Fruit fly (Drosophila melanogaster) whole organism, prepupa: ENCODE data around the gene CG15387.

Experiments used
- Blimp-1 ChIP-seq: fragments of 200-800 bp; sonication (Bioruptor generic); optimal IDR thresholded peaks from 3 replicates; lab custom pipeline; 2017; ENCODE audit warnings: missing biosample characterization, missing genetic modification characterization, mild to moderate bottlenecking, moderate library complexity, missing genetic modification reagents
- CG10631 ChIP-seq: fragments of 200-800 bp; sonication (Bioruptor generic); optimal IDR thresholded peaks from 2 replicates; lab custom pipeline; 2016; ENCODE audit warnings: missing biosample characterization, missing genetic modification characterization
- CG3032 ChIP-seq: fragments of 200-800 bp; optimal IDR thresholded peaks from 2 replicates; lab custom pipeline; 2019; ENCODE audit warnings: missing biosample characterization, mild to moderate bottlenecking, missing genetic modification characterization, moderate library complexity
- CG6163 ChIP-seq: fragments of 200-800 bp; sonication (Bioruptor generic); IDR thresholded peaks from 3 replicates; pipeline ENCODE4 v1.3.6; 2022; ENCODE audit warnings: missing biosample characterization, missing genetic modification characterization
- Hr39 ChIP-seq: fragments of 200-800 bp; sonication (Bioruptor generic); optimal IDR thresholded peaks from 2 replicates; lab custom pipeline; 2016; ENCODE audit warnings: missing biosample characterization, missing genetic modification characterization
- Met ChIP-seq: fragments of 200-800 bp; sonication (Bioruptor generic); optimal IDR thresholded peaks from 3 replicates; lab custom pipeline; 2016; ENCODE audit warnings: missing biosample characterization, missing genetic modification characterization
- dsx ChIP-seq: fragments of 200-800 bp; optimal IDR thresholded peaks from 3 replicates; lab custom pipeline; 2019; ENCODE audit warnings: missing biosample characterization, mild to moderate bottlenecking, missing genetic modification characterization, moderate library complexity; ENCODE audit not compliant: poor library complexity, severe bottlenecking
- fd59A ChIP-seq: fragments of 200-800 bp; sonication (Bioruptor generic); optimal IDR thresholded peaks from 2 replicates; lab custom pipeline; 2017; ENCODE audit warnings: missing biosample characterization, mild to moderate bottlenecking, missing genetic modification characterization, missing genetic modification reagents
- svp ChIP-seq: fragments of 200-800 bp; sonication (Bioruptor generic); peaks from one replicate; lab custom pipeline; 2016; ENCODE audit warnings: missing biosample characterization, missing genetic modification characterization

- TF ChIP-seq CG10631 (GFP tag; lab: Kevin White, UChicago) (no peak), svp (GFP tag; lab: Kevin White, UChicago) (no peak), Met (GFP tag; lab: Kevin White, UChicago) (no peak), dsx (GFP tag; lab: Kevin White, UChicago) (no peak), fd59A (no peak), Blimp-1 (no peak), CG3032 (tag; lab: Kevin White, UChicago) (no peak), Hr39 (GFP tag; lab: Kevin White, UChicago) (no peak), CG6163 (GFP tag; lab: Robert Waterston, UW) (no peak)
These were observed 13.6 kb downstream of the CG15387 start, which contains the start of gene CG15385 for dm6 chr2L:2212478-2212877.
